Worm (Caenorhabditis elegans): ENCODE data around the gene F10C2.5.
A peak's percentile ranks its signal among the peaks of the same experiment; 100 is the strongest.

DNA sequence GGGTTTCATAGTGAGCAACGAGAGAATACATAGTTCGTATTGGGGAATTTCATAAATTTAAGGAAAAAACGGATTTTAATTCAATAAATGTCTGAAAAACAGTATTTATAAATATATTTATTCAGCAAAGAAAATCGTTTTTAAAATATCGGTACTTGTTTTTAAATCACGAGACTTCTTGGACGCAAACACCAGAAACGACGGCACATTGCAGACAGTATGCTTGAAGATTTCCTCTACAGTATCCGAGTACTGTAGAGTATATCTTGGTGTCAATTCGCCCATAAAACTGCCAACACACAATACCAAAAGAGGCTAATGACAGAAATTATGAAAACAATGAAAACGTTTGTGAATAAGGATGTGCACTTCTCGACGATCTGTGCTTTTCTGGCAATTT is 20.6 kb downstream of the F10C2.5 start:
- TF ChIP-seq elt-3 (tag; optimal IDR thresholded peaks at IDR 0.05) (no peak), skn-1 (tag; optimal IDR thresholded peaks at IDR 0.05) (no peak), unc-55 (GFP tag; optimal IDR thresholded peaks at IDR 0.05) (peak; percentile 43), egl-27 (tag; optimal IDR thresholded peaks at IDR 0.05) (no peak), lin-13 (GFP tag; optimal IDR thresholded peaks at IDR 0.05) (peak; percentile 42), aly-2 (tag; optimal IDR thresholded peaks at IDR 0.05) (no peak), unc-62 (GFP tag; optimal IDR thresholded peaks at IDR 0.05) (no peak), snpc-4 (tag; optimal IDR thresholded peaks at IDR 0.05) (no peak), ztf-4 (tag; optimal IDR thresholded peaks at IDR 0.05) (no peak)

Measured in whole organism, L2 larva.